Worm (Caenorhabditis elegans): Measurements from ENCODE around the gene ZC477.7.

Gene ZC477.7

DNA sequence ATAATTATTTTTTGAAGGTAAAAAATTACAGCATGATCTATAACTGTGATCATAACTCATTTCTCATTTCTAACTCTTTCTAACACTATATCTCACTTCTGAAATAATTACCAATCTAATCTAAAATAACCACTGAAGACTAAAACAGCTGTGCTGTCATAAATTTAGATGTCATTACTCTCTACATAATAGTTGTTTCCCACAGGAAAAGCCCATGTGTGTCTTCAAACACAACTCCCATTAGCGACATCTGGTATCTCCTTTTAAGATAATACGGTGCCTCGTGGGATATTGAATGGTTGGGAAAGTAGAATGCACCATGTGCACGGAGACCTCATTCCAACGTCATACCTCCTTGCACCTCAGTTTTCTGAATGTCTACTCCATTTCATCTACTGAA, 46.2 kb downstream of the ZC477.7 start, which contains the start of gene Y43B11AL.1:
Y43B11AL.1 (plus strand) TSS at position 301 of the 400 bp plus-strand sequence.
- no peak for TF ChIP-seq pha-4 (tag; optimal IDR thresholded peaks at IDR 0.05)
- no peak for TF ChIP-seq egl-44 (GFP tag; IDR thresholded peaks at IDR 0.05)
- TF ChIP-seq nhr-80 (tag; optimal IDR thresholded peaks at IDR 0.05): no peak
- no peak for TF ChIP-seq snpc-3.4 (tag; optimal IDR thresholded peaks at IDR 0.05)
- no peak for TF ChIP-seq egrh-3 (GFP tag; IDR thresholded peaks at IDR 0.05)
- no peak for TF ChIP-seq madf-6 (GFP tag; IDR thresholded peaks at IDR 0.05)

DNA sequence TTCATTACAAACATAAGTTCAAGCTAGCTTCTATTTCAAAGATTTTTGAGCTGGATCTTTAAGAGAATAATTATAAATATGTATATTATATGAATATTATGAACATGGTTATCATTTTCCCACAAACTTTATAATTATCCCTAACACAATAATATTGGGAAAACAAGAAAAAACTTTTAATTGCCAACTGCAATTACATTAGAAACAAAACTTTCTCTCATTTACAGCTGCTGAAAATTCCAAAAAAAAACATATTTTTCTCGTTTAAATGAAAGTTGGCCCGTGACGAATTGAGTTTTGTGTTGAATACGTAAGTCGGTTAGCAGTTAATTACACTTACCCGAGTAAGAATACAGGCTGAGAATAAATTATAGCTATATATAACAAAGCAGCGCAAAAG, 48.6 kb downstream of the ZC477.7 start:
- no peak for TF ChIP-seq hmg-20 (GFP tag; IDR thresholded peaks at IDR 0.05)
- no peak for TF ChIP-seq D2030.7 (GFP tag; IDR thresholded peaks at IDR 0.05)
- no peak for TF ChIP-seq F49E8.2 (tag; optimal IDR thresholded peaks at IDR 0.05; ENCODE audit: insufficient read depth)
- TF ChIP-seq F55B11.4 (tag; optimal IDR thresholded peaks at IDR 0.05; ENCODE audit: borderline replicate concordance, insufficient read depth): no peak
- TF ChIP-seq rcor-1 (GFP tag; IDR thresholded peaks at IDR 0.05): no peak
- no peak for TF ChIP-seq athp-1 (tag; optimal IDR thresholded peaks at IDR 0.05)
- TF ChIP-seq lin-54 (GFP tag; optimal IDR thresholded peaks at IDR 0.05): no peak

Measured in whole organism, young adult.